1 fruit fly cellular context compared by ENCODE assay signal in genomic region chr3R:15275158-15275623, dm6.
TF ChIP-seq lines count a peak whose summit lies in the region.

Gene Cp190 (minus strand): TSS chr3R:15275241.
Gene CG4338 (plus strand): TSS chr3R:15275522.

TF ChIP-seq in whole organism, embryonic, 481 proteins besides CTCF, POLR2A, EP300 and RAD21 (continued from another document and continues in another):
- TF ChIP-seq stwl (tag; optimal IDR thresholded peaks at IDR 0.05; lab: Kevin White, UChicago) (peak; percentile 87), CG10209 (GFP tag; optimal IDR thresholded peaks at IDR 0.05; lab: Kevin White, UChicago) (peak; percentile 98), HmgZ (tag; optimal IDR thresholded peaks at IDR 0.05; lab: Kevin White, UChicago) (peak; percentile 99), ci (GFP tag; IDR thresholded peaks at IDR 0.05; lab: Robert Waterston, UW) (peak; percentile 95), tna (GFP tag; IDR thresholded peaks at IDR 0.05; lab: Robert Waterston, UW; ENCODE audit: partially characterized antibody) (peak; percentile 49), Dip3 (GFP tag; optimal IDR thresholded peaks at IDR 0.05; lab: Kevin White, UChicago) (peak; percentile 90), hth (optimal IDR thresholded peaks at IDR 0.05; lab: Kevin White, UChicago) (no peak), CG1529 (GFP tag; optimal IDR thresholded peaks at IDR 0.05; lab: Kevin White, UChicago) (peak; percentile 96), CG18262 (tag; optimal IDR thresholded peaks at IDR 0.05; lab: Kevin White, UChicago) (peak; percentile 99), tx (GFP tag; optimal IDR thresholded peaks at IDR 0.05; lab: Kevin White, UChicago) (peak; percentile 89), unc-4 (GFP tag; IDR thresholded peaks at IDR 0.05; lab: Robert Waterston, UW; ENCODE audit: partially characterized antibody) (peak; percentile 83), dysf (GFP tag; IDR thresholded peaks at IDR 0.05; lab: Robert Waterston, UW) (peak; percentile 98), vvl (GFP tag; IDR thresholded peaks at IDR 0.05; lab: Robert Waterston, UW) (peak; percentile 98), CG12659 (GFP tag; optimal IDR thresholded peaks at IDR 0.05; lab: Kevin White, UChicago) (peak; percentile 99), fd96Cb (tag; optimal IDR thresholded peaks at IDR 0.05; lab: Kevin White, UChicago) (peak; percentile 98), CG13775 (GFP tag; optimal IDR thresholded peaks at IDR 0.05; lab: Kevin White, UChicago) (peak; percentile 99), ewg (GFP tag; optimal IDR thresholded peaks at IDR 0.05; lab: Kevin White, UChicago) (peak; percentile 94), unpg (GFP tag; optimal IDR thresholded peaks at IDR 0.05; lab: Kevin White, UChicago) (peak; percentile 99), kay (GFP tag; optimal IDR thresholded peaks at IDR 0.05; lab: Kevin White, UChicago) (peak; percentile 95), CG12219 (GFP tag; optimal IDR thresholded peaks at IDR 0.05; lab: Kevin White, UChicago) (peak; percentile 97), klu (GFP tag; IDR thresholded peaks at IDR 0.05; lab: Robert Waterston, UW) (peak; percentile 96), Ets65A (GFP tag; lab: Kevin White, UChicago) (peak; percentile 99), tap (tag; optimal IDR thresholded peaks at IDR 0.05; lab: Kevin White, UChicago) (peak; percentile 98), oc (tag; optimal IDR thresholded peaks at IDR 0.05; lab: Kevin White, UChicago) (peak; percentile 98), CG7987 (GFP tag; optimal IDR thresholded peaks at IDR 0.05; lab: Kevin White, UChicago) (peak; percentile 87), Nf-YB (GFP tag; optimal IDR thresholded peaks at IDR 0.05; lab: Kevin White, UChicago) (peak; percentile 89), CG30431 (GFP tag; optimal IDR thresholded peaks at IDR 0.05; lab: Kevin White, UChicago) (peak; percentile 95), CG15696 (tag; optimal IDR thresholded peaks at IDR 0.05; lab: Kevin White, UChicago) (peak; percentile 99), CG10979 (tag; optimal IDR thresholded peaks at IDR 0.05; lab: Kevin White, UChicago) (peak; percentile 98), pnt (GFP tag; optimal IDR thresholded peaks at IDR 0.05; lab: Kevin White, UChicago) (peak; percentile 83), gsb-n (tag; optimal IDR thresholded peaks at IDR 0.05; lab: Kevin White, UChicago) (peak; percentile 98), CG15073 (GFP tag; optimal IDR thresholded peaks at IDR 0.05; lab: Kevin White, UChicago) (peak; percentile 78), CG5245 (GFP tag; optimal IDR thresholded peaks at IDR 0.05; lab: Kevin White, UChicago) (peak; percentile 93), NFAT (GFP tag; IDR thresholded peaks at IDR 0.05; lab: Robert Waterston, UW) (peak; percentile 89), Ets97D (GFP tag; optimal IDR thresholded peaks at IDR 0.05; lab: Kevin White, UChicago) (peak; percentile 94), cwo (GFP tag; optimal IDR thresholded peaks at IDR 0.05; lab: Kevin White, UChicago) (peak; percentile 95), Oli (tag; optimal IDR thresholded peaks at IDR 0.05; lab: Kevin White, UChicago) (peak; percentile 98), ind (GFP tag; optimal IDR thresholded peaks at IDR 0.05; lab: Kevin White, UChicago) (peak; percentile 98), CG17568 (GFP tag; optimal IDR thresholded peaks at IDR 0.05; lab: Kevin White, UChicago) (peak; percentile 94), CG15011 (GFP tag; optimal IDR thresholded peaks at IDR 0.05; lab: Kevin White, UChicago) (peak; percentile 96), cas (GFP tag; IDR thresholded peaks at IDR 0.05; lab: Robert Waterston, UW) (peak; percentile 88), fu2 (GFP tag; optimal IDR thresholded peaks at IDR 0.05; lab: Kevin White, UChicago) (peak; percentile 85), CG1647 (GFP tag; optimal IDR thresholded peaks at IDR 0.05; lab: Kevin White, UChicago) (peak; percentile 91), p53 (GFP tag; optimal IDR thresholded peaks at IDR 0.05; lab: Kevin White, UChicago) (peak; percentile 55), CG13296 (GFP tag; optimal IDR thresholded peaks at IDR 0.05; lab: Kevin White, UChicago) (peak; percentile 99), z (GFP tag; IDR thresholded peaks at IDR 0.05; lab: Robert Waterston, UW) (peak; percentile 64; the same call in 1 of the 3 replicates), cg (GFP tag; optimal IDR thresholded peaks at IDR 0.05; lab: Kevin White, UChicago) (peak; percentile 10), CG4730 (GFP tag; IDR thresholded peaks at IDR 0.05; lab: Robert Waterston, UW) (no peak; the same call in none of the 2 replicates), pb (GFP tag; optimal IDR thresholded peaks at IDR 0.05; lab: Kevin White, UChicago) (peak; percentile 72), CG14860 (GFP tag; IDR thresholded peaks at IDR 0.05; lab: Robert Waterston, UW; ENCODE audit: partially characterized antibody) (peak; percentile 61), Eip74EF (GFP tag; optimal IDR thresholded peaks at IDR 0.05; lab: Kevin White, UChicago) (peak in 1 of 2 experiments; percentile 98), Ada2b (GFP tag; IDR thresholded peaks at IDR 0.05; lab: Robert Waterston, UW) (peak; percentile 94), peb (GFP tag; IDR thresholded peaks at IDR 0.05; lab: Robert Waterston, UW) (peak; percentile 93), Taf1 (GFP tag; IDR thresholded peaks at IDR 0.05; lab: Robert Waterston, UW) (peak; percentile 91), tll (GFP tag; optimal IDR thresholded peaks at IDR 0.05; lab: Kevin White, UChicago) (peak; percentile 83 to 87), CG4820 (GFP tag; optimal IDR thresholded peaks at IDR 0.05; lab: Kevin White, UChicago) (peak; percentile 96), CG9609 (GFP tag; optimal IDR thresholded peaks at IDR 0.05; lab: Kevin White, UChicago) (peak; percentile 89), ERR (GFP tag; optimal IDR thresholded peaks at IDR 0.05; lab: Kevin White, UChicago) (peak; percentile 67), chn (GFP tag; optimal IDR thresholded peaks at IDR 0.05; lab: Kevin White, UChicago) (peak; percentile 95), Antp (GFP tag; optimal IDR thresholded peaks at IDR 0.05; lab: Kevin White, UChicago) (peak; percentile 81), ttk (GFP tag; IDR thresholded peaks at IDR 0.05; lab: Robert Waterston, UW) (peak; percentile 96), CG13287 (GFP tag; IDR thresholded peaks at IDR 0.05; lab: Robert Waterston, UW; ENCODE audit: partially characterized antibody) (peak; percentile 80), twi (tag; optimal IDR thresholded peaks at IDR 0.05; lab: Kevin White, UChicago) (peak; percentile 98), Rx (GFP tag; IDR thresholded peaks at IDR 0.05; lab: Robert Waterston, UW) (peak; percentile 89), Chrac-16 (GFP tag; optimal IDR thresholded peaks at IDR 0.05; lab: Kevin White, UChicago) (peak; percentile 98), bcd (GFP tag; optimal IDR thresholded peaks at IDR 0.05; lab: Kevin White, UChicago) (peak; percentile 97), grau (tag; optimal IDR thresholded peaks at IDR 0.05; lab: Kevin White, UChicago) (peak; percentile 98), CG7839 (tag; optimal IDR thresholded peaks at IDR 0.05; lab: Kevin White, UChicago) (peak; percentile 99), sens (GFP tag; lab: Kevin White, UChicago) (peak; percentile 99), NC2α (GFP tag; optimal IDR thresholded peaks at IDR 0.05; lab: Kevin White, UChicago) (peak; percentile 72), D (optimal IDR thresholded peaks at IDR 0.05; lab: Kevin White, UChicago) (no peak), D (GFP tag; optimal IDR thresholded peaks at IDR 0.05; lab: Kevin White, UChicago) (peak; percentile 96), Stat92E (GFP tag; optimal IDR thresholded peaks at IDR 0.05; lab: Kevin White, UChicago) (peak in 1 of 3 experiments; percentile 95), ftz-f1 (GFP tag; optimal IDR thresholded peaks at IDR 0.05; lab: Kevin White, UChicago) (peak; percentile 63), CG4854 (GFP tag; optimal IDR thresholded peaks at IDR 0.05; lab: Kevin White, UChicago) (peak; percentile 91), CG6791 (GFP tag; IDR thresholded peaks at IDR 0.05; lab: Robert Waterston, UW; ENCODE audit: partially characterized antibody) (peak; percentile 83), D19B (GFP tag; optimal IDR thresholded peaks at IDR 0.05; lab: Kevin White, UChicago) (peak; percentile 94), CoRest (tag; optimal IDR thresholded peaks at IDR 0.05; lab: Kevin White, UChicago) (peak; percentile 100), insv (GFP tag; optimal IDR thresholded peaks at IDR 0.05; lab: Kevin White, UChicago) (peak in 1 of 2 experiments; percentile 85), dm (GFP tag; optimal IDR thresholded peaks at IDR 0.05; lab: Kevin White, UChicago) (peak; percentile 89), CG7786 (GFP tag; optimal IDR thresholded peaks at IDR 0.05; lab: Kevin White, UChicago) (peak; percentile 87), B-H1 (GFP tag; IDR thresholded peaks at IDR 0.05; lab: Robert Waterston, UW) (peak; percentile 91), CG43689 (GFP tag; IDR thresholded peaks at IDR 0.05; lab: Robert Waterston, UW) (peak; percentile 85; the same call in 1 of the 2 replicates), CG8944 (GFP tag; optimal IDR thresholded peaks at IDR 0.05; lab: Kevin White, UChicago) (peak; percentile 84), en (GFP tag; optimal IDR thresholded peaks at IDR 0.05; lab: Kevin White, UChicago) (peak; percentile 44), Pdp1 (GFP tag; optimal IDR thresholded peaks at IDR 0.05; lab: Kevin White, UChicago) (peak; percentile 94 to 95), Dbx (GFP tag; IDR thresholded peaks at IDR 0.05; lab: Robert Waterston, UW) (peak; percentile 98), mam (GFP tag; optimal IDR thresholded peaks at IDR 0.05; lab: Kevin White, UChicago) (peak; percentile 93), dmrt99B (tag; optimal IDR thresholded peaks at IDR 0.05; lab: Kevin White, UChicago) (peak; percentile 98), CG6854 (GFP tag; optimal IDR thresholded peaks at IDR 0.05; lab: Kevin White, UChicago) (peak; percentile 95), her (GFP tag; optimal IDR thresholded peaks at IDR 0.05; lab: Kevin White, UChicago) (peak; percentile 52), HLH54F (GFP tag; optimal IDR thresholded peaks at IDR 0.05; lab: Kevin White, UChicago) (peak; percentile 90), crol (GFP tag; IDR thresholded peaks at IDR 0.05; lab: Robert Waterston, UW) (peak; percentile 71), Gsc (GFP tag; IDR thresholded peaks at IDR 0.05; lab: Robert Waterston, UW) (peak; percentile 87; the same call in 1 of the 2 replicates), CG8089 (GFP tag; optimal IDR thresholded peaks at IDR 0.05; lab: Kevin White, UChicago) (peak; percentile 83), CG10274 (GFP tag; optimal IDR thresholded peaks at IDR 0.05; lab: Kevin White, UChicago) (peak; percentile 90), ab (GFP tag; optimal IDR thresholded peaks at IDR 0.05; lab: Kevin White, UChicago) (no peak), MESR4 (GFP tag; optimal IDR thresholded peaks at IDR 0.05; lab: Kevin White, UChicago) (peak; percentile 61), Spps (tag; optimal IDR thresholded peaks at IDR 0.05; lab: Kevin White, UChicago) (peak; percentile 97), CG5953 (GFP tag; IDR thresholded peaks at IDR 0.05; lab: Robert Waterston, UW) (peak; percentile 89), bowl (GFP tag; IDR thresholded peaks at IDR 0.05; lab: Robert Waterston, UW) (peak; percentile 84), crp (GFP tag; optimal IDR thresholded peaks at IDR 0.05; lab: Kevin White, UChicago) (peak; percentile 6 to 70), CG6765 (GFP tag; optimal IDR thresholded peaks at IDR 0.05; lab: Kevin White, UChicago) (peak; percentile 96), usp (GFP tag; optimal IDR thresholded peaks at IDR 0.05; lab: Kevin White, UChicago) (no peak), CG2889 (GFP tag; IDR thresholded peaks at IDR 0.05; lab: Robert Waterston, UW) (peak; percentile 94), ham (GFP tag; IDR thresholded peaks at IDR 0.05; lab: Robert Waterston, UW) (peak; percentile 89), CG3281 (GFP tag; optimal IDR thresholded peaks at IDR 0.05; lab: Kevin White, UChicago) (peak; percentile 98), CG3163 (GFP tag; optimal IDR thresholded peaks at IDR 0.05; lab: Kevin White, UChicago) (peak; percentile 63), Hr78 (GFP tag; optimal IDR thresholded peaks at IDR 0.05; lab: Kevin White, UChicago) (peak in 1 of 2 experiments; percentile 92), CG3065 (GFP tag; optimal IDR thresholded peaks at IDR 0.05; lab: Kevin White, UChicago) (peak; percentile 95), CG17361 (GFP tag; IDR thresholded peaks at IDR 0.05; lab: Robert Waterston, UW) (peak; percentile 99), da (GFP tag; optimal IDR thresholded peaks at IDR 0.05; lab: Kevin White, UChicago) (peak; percentile 73), CG1233 (GFP tag; optimal IDR thresholded peaks at IDR 0.05; lab: Kevin White, UChicago) (peak; percentile 98), jigr1 (GFP tag; IDR thresholded peaks at IDR 0.05; lab: Robert Waterston, UW) (peak; percentile 93), lola (GFP tag; optimal IDR thresholded peaks at IDR 0.05; lab: Kevin White, UChicago) (peak in 1 of 3 experiments; percentile 99), salm (tag; optimal IDR thresholded peaks at IDR 0.05; lab: Kevin White, UChicago) (peak; percentile 98), Doc3 (GFP tag; IDR thresholded peaks at IDR 0.05; lab: Robert Waterston, UW; ENCODE audit: partially characterized antibody) (peak; percentile 61; the same call in 2 of the 3 replicates), sisA (GFP tag; IDR thresholded peaks at IDR 0.05; lab: Robert Waterston, UW) (peak; percentile 96), CG30020 (tag; optimal IDR thresholded peaks at IDR 0.05; lab: Kevin White, UChicago) (peak; percentile 93), MTF-1 (GFP tag; optimal IDR thresholded peaks at IDR 0.05; lab: Kevin White, UChicago; ENCODE audit: borderline replicate concordance) (peak; percentile 87), CG34224 (GFP tag; IDR thresholded peaks at IDR 0.05; lab: Robert Waterston, UW; ENCODE audit: partially characterized antibody) (peak; percentile 37; the same call in 2 of the 3 replicates), E2f1 (GFP tag; IDR thresholded peaks at IDR 0.05; lab: Robert Waterston, UW) (peak; percentile 96), CG2678 (tag; optimal IDR thresholded peaks at IDR 0.05; lab: Kevin White, UChicago) (peak; percentile 99), nerfin-1 (tag; optimal IDR thresholded peaks at IDR 0.05; lab: Kevin White, UChicago) (peak; percentile 98), lmd (GFP tag; IDR thresholded peaks at IDR 0.05; lab: Robert Waterston, UW) (peak; percentile 98), CG11247 (GFP tag; IDR thresholded peaks at IDR 0.05; lab: Robert Waterston, UW) (peak; percentile 95), jumu (GFP tag; optimal IDR thresholded peaks at IDR 0.05; lab: Kevin White, UChicago) (peak; percentile 86), chinmo (GFP tag; IDR thresholded peaks at IDR 0.05; lab: Robert Waterston, UW; ENCODE audit: partially characterized antibody) (0 out of 4 replicates have a peak, but pooled peaks have one; percentile 68), Asciz (GFP tag; optimal IDR thresholded peaks at IDR 0.05; lab: Kevin White, UChicago) (peak; percentile 96)
